Worm (Caenorhabditis elegans) whole organism, L1 larva: ENCODE data around the gene F55A11.8.

Experiments used
- C04F5.9 ChIP-seq: sonication (generic microtip); optimal IDR thresholded peaks from 2 replicates; lab custom pipeline; 2016; ENCODE audit warnings: missing genetic modification characterization, missing compliant biosample characterization
- C34B4.2 ChIP-seq: sonication (generic microtip); optimal IDR thresholded peaks from 2 replicates; lab custom pipeline; 2017; ENCODE audit warnings: mild to moderate bottlenecking, missing genetic modification characterization, missing compliant biosample characterization
- F16B12.6 ChIP-seq: fragments of 150-350 bp; optimal IDR thresholded peaks from 2 replicates; lab custom pipeline; 2014; ENCODE audit warnings: missing biosample characterization, missing genetic modification characterization
- aha-1 ChIP-seq: fragments of 150-350 bp; optimal IDR thresholded peaks from 2 replicates; lab custom pipeline; 2014; ENCODE audit warnings: missing biosample characterization, missing genetic modification characterization
- ceh-63 ChIP-seq: fragments of 200-800 bp; sonication (Bioruptor generic); optimal IDR thresholded peaks from 2 replicates; lab custom pipeline; 2018; ENCODE audit warnings: mild to moderate bottlenecking, missing genetic modification characterization, missing compliant biosample characterization
- ceh-88 ChIP-seq: fragments of 200-800 bp; sonication (Bioruptor generic); IDR thresholded peaks from 2 replicates; pipeline ENCODE4 v1.3.6; 2022; ENCODE audit warnings: missing genetic modification characterization, missing compliant biosample characterization
- ceh-90 ChIP-seq: sonication (generic microtip); optimal IDR thresholded peaks from 2 replicates; lab custom pipeline; 2016; ENCODE audit warnings: missing genetic modification characterization, missing compliant biosample characterization
- ces-1 ChIP-seq: fragments of 150-350 bp; optimal IDR thresholded peaks from 2 replicates; lab custom pipeline; 2014; ENCODE audit warnings: missing biosample characterization, missing genetic modification reagents, missing genetic modification characterization
- efl-1 ChIP-seq, 4 experiments: fragments of 150-350 bp; optimal IDR thresholded peaks in 3 of 4; peaks in 1 of 4; 1 replicate in 1 of 4; 2 replicates in 3 of 4; lab custom pipeline; 2014; ENCODE audit warnings: missing biosample characterization in 2 of 4, missing genetic modification characterization in 2 of 4, missing genetic modification reagents in 2 of 4
- efl-3 ChIP-seq: fragments of 200-800 bp; sonication (Bioruptor generic); optimal IDR thresholded peaks from 2 replicates; lab custom pipeline; 2018; ENCODE audit warnings: mild to moderate bottlenecking, missing genetic modification characterization, missing compliant biosample characterization
- elt-2 ChIP-seq: sonication (generic microtip); optimal IDR thresholded peaks from 2 replicates; lab custom pipeline; 2016; ENCODE audit warnings: missing genetic modification characterization, mild to moderate bottlenecking, inconsistent platforms, missing compliant biosample characterization, missing genetic modification reagents
- ets-5 ChIP-seq: fragments of 200-800 bp; sonication (Bioruptor generic); IDR thresholded peaks from 2 replicates; pipeline ENCODE4 v1.3.6; 2022; ENCODE audit warnings: missing genetic modification characterization, missing compliant biosample characterization
- fkh-8 ChIP-seq: sonication (generic microtip); optimal IDR thresholded peaks from 2 replicates; lab custom pipeline; 2016; ENCODE audit warnings: mild to moderate bottlenecking, missing genetic modification characterization, missing compliant biosample characterization
- grh-1 ChIP-seq: fragments of 200-800 bp; sonication (Bioruptor generic); IDR thresholded peaks from 2 replicates; pipeline ENCODE4 v1.3.6; 2022; ENCODE audit warnings: missing genetic modification reagents, missing genetic modification characterization, missing compliant biosample characterization
- hlh-17 ChIP-seq: fragments of 200-800 bp; sonication (Bioruptor generic); optimal IDR thresholded peaks from 2 replicates; lab custom pipeline; 2018; ENCODE audit warnings: missing genetic modification characterization, mild to moderate bottlenecking, missing compliant biosample characterization, moderate library complexity, borderline replicate concordance
- hlh-4 ChIP-seq: sonication (generic microtip); optimal IDR thresholded peaks from 2 replicates; lab custom pipeline; 2016; ENCODE audit warnings: mild to moderate bottlenecking, missing genetic modification characterization, missing compliant biosample characterization
- hpl-2 ChIP-seq: fragments of 150-350 bp; optimal IDR thresholded peaks from 2 replicates; lab custom pipeline; 2014; ENCODE audit warnings: missing biosample characterization, missing genetic modification reagents, missing genetic modification characterization
- jun-1 ChIP-seq: fragments of 150-350 bp; optimal IDR thresholded peaks from 2 replicates; lab custom pipeline; 2014; ENCODE audit warnings: missing biosample characterization, missing genetic modification reagents, missing genetic modification characterization
- lin-14 ChIP-seq: fragments of 200-800 bp; sonication (Bioruptor generic); optimal IDR thresholded peaks from 2 replicates; lab custom pipeline; 2018; ENCODE audit warnings: mild to moderate bottlenecking, missing genetic modification characterization, moderate library complexity, missing compliant biosample characterization
- lin-35 ChIP-seq, 2 experiments: fragments of 150-350 bp; optimal IDR thresholded peaks; 2 replicates each; lab custom pipeline; 2014; ENCODE audit warnings: missing biosample characterization in 2 of 2, missing genetic modification characterization in 2 of 2, missing genetic modification reagents in 2 of 2
- lsy-2 ChIP-seq, 2 experiments: fragments of 150-350 bp; optimal IDR thresholded peaks; 2 replicates each; lab custom pipeline; 2014; ENCODE audit warnings: missing biosample characterization in 2 of 2, missing genetic modification characterization in 2 of 2
- mdl-1 ChIP-seq, 2 experiments: fragments of 150-350 bp; optimal IDR thresholded peaks; 2 replicates each; lab custom pipeline; 2014 to 2017; ENCODE audit warnings: missing biosample characterization in 2 of 2, missing genetic modification characterization in 2 of 2, inconsistent platforms in 1 of 2
- mef-2 ChIP-seq: fragments of 150-350 bp; optimal IDR thresholded peaks from 2 replicates; lab custom pipeline; 2014; ENCODE audit warnings: missing biosample characterization, missing genetic modification characterization
- mep-1 ChIP-seq: fragments of 150-350 bp; optimal IDR thresholded peaks from 2 replicates; lab custom pipeline; 2014; ENCODE audit warnings: missing biosample characterization, missing genetic modification characterization
- nhr-11 ChIP-seq: fragments of 150-350 bp; optimal IDR thresholded peaks from 2 replicates; lab custom pipeline; 2014; ENCODE audit warnings: missing biosample characterization, missing genetic modification characterization
- nhr-12 ChIP-seq: sonication (generic microtip); optimal IDR thresholded peaks from 2 replicates; lab custom pipeline; 2017; ENCODE audit warnings: missing biosample characterization, missing genetic modification characterization
- nhr-19 ChIP-seq: fragments of 200-800 bp; sonication (Bioruptor generic); conservative IDR thresholded peaks from 2 replicates; pipeline ENCODE4 v1.3.6; 2022; ENCODE audit warnings: missing genetic modification characterization, missing compliant biosample characterization
- nhr-237 ChIP-seq: fragments of 150-350 bp; optimal IDR thresholded peaks from 2 replicates; lab custom pipeline; 2014; ENCODE audit warnings: missing biosample characterization, missing genetic modification characterization
- nhr-28 ChIP-seq: fragments of 150-350 bp; optimal IDR thresholded peaks from 2 replicates; lab custom pipeline; 2014; ENCODE audit warnings: missing biosample characterization, missing genetic modification characterization
- nhr-47 ChIP-seq: sonication (generic microtip); optimal IDR thresholded peaks from 2 replicates; lab custom pipeline; 2016; ENCODE audit warnings: mild to moderate bottlenecking, missing genetic modification characterization, moderate library complexity, missing compliant biosample characterization
- nhr-71 ChIP-seq: sonication (generic microtip); optimal IDR thresholded peaks from 2 replicates; lab custom pipeline; 2016; ENCODE audit warnings: mild to moderate bottlenecking, missing genetic modification characterization, moderate library complexity, missing compliant biosample characterization
- nhr-76 ChIP-seq: sonication (generic microtip); optimal IDR thresholded peaks from 2 replicates; lab custom pipeline; 2017; ENCODE audit warnings: missing biosample characterization, missing genetic modification characterization
- nhr-84 ChIP-seq: sonication (generic microtip); optimal IDR thresholded peaks from 2 replicates; lab custom pipeline; 2017; ENCODE audit warnings: missing biosample characterization, missing genetic modification characterization
- nhr-85 ChIP-seq: sonication (generic microtip); peaks from one replicate; lab custom pipeline; 2016; ENCODE audit warnings: missing genetic modification characterization, inconsistent platforms, missing compliant biosample characterization
- pag-3 ChIP-seq: sonication (generic microtip); optimal IDR thresholded peaks from 2 replicates; lab custom pipeline; 2017; ENCODE audit warnings: missing genetic modification characterization, mild to moderate bottlenecking, missing compliant biosample characterization, antibody characterized with exemption, borderline replicate concordance; ENCODE audit not compliant: insufficient read depth
- snpc-4 ChIP-seq: fragments of 150-350 bp; optimal IDR thresholded peaks from 2 replicates; lab custom pipeline; 2014; ENCODE audit warnings: missing biosample characterization, missing genetic modification characterization
- snu-23 ChIP-seq: sonication (generic microtip); optimal IDR thresholded peaks from 2 replicates; lab custom pipeline; 2016; ENCODE audit warnings: missing genetic modification characterization, missing compliant biosample characterization
- sptf-1 ChIP-seq: fragments of 150-350 bp; optimal IDR thresholded peaks from 2 replicates; lab custom pipeline; 2014; ENCODE audit warnings: missing biosample characterization, missing genetic modification characterization
- tbx-2 ChIP-seq: sonication (generic microtip); optimal IDR thresholded peaks from 2 replicates; lab custom pipeline; 2016; ENCODE audit warnings: missing genetic modification characterization, missing compliant biosample characterization
- unc-62 ChIP-seq: fragments of 150-350 bp; optimal IDR thresholded peaks from 2 replicates; lab custom pipeline; 2014; ENCODE audit warnings: missing biosample characterization, missing genetic modification reagents, missing genetic modification characterization
- unc-86 ChIP-seq: sonication (generic microtip); optimal IDR thresholded peaks from 2 replicates; lab custom pipeline; 2016; ENCODE audit warnings: missing genetic modification characterization, missing compliant biosample characterization
- zag-1 ChIP-seq: fragments of 150-350 bp; optimal IDR thresholded peaks from 2 replicates; lab custom pipeline; 2014; ENCODE audit warnings: missing biosample characterization, missing genetic modification characterization
- ztf-11 ChIP-seq, 2 experiments: sonication (generic microtip); optimal IDR thresholded peaks; 2 replicates each; lab custom pipeline; 2016 to 2017; ENCODE audit warnings: missing genetic modification characterization in 2 of 2, missing biosample characterization in 1 of 2, missing compliant biosample characterization in 1 of 2

The F55A11.8 gene

ce11 chrV:11811921-11812320 lies 23.9 kb downstream of the F55A11.8 start, which contains the start of gene D2023.3:
Gene D2023.3 (minus strand): TSS chrV:11812021.
- TF ChIP-seq pag-3 (tag; lab: Kevin White, UChicago) (no peak), ets-5 (no peak), ceh-88 (GFP tag; lab: Robert Waterston, UW) (no peak), nhr-237 (no peak), nhr-28 (tag; lab: Kevin White, UChicago) (no peak), F16B12.6 (tag; lab: Kevin White, UChicago) (no peak), hpl-2 (GFP tag; lab: Kevin White, UChicago) (no peak), efl-3 (no peak), nhr-47 (tag; lab: Kevin White, UChicago) (no peak), unc-86 (peak; percentile 22), ces-1 (GFP tag; lab: Kevin White, UChicago) (no peak), nhr-71 (tag; lab: Kevin White, UChicago) (no peak), nhr-76 (tag; lab: Kevin White, UChicago) (no peak), lin-14 (GFP tag; lab: Kevin White, UChicago) (peak; percentile 41), nhr-11 (tag; lab: Kevin White, UChicago) (no peak)

ce11 chrV:11815566-11815965 lies 27.6 kb downstream of the F55A11.8 start:
- no peak for TF ChIP-seq elt-2 (tag; lab: Kevin White, UChicago)
- no peak for TF ChIP-seq ces-1 (GFP tag; lab: Kevin White, UChicago)
- no peak for TF ChIP-seq unc-62 (GFP tag; lab: Kevin White, UChicago)
- TF ChIP-seq nhr-47 (tag; lab: Kevin White, UChicago): no peak
- no peak for TF ChIP-seq hlh-4 (tag; lab: Kevin White, UChicago)
- TF ChIP-seq aha-1 (tag; lab: Kevin White, UChicago): no peak
- TF ChIP-seq mef-2 (tag; lab: Kevin White, UChicago): no peak
- TF ChIP-seq mep-1: no peak
- TF ChIP-seq jun-1 (tag; lab: Kevin White, UChicago): no peak
- no peak for TF ChIP-seq C04F5.9
- no peak for TF ChIP-seq lsy-2 (tag; optimal IDR thresholded peaks at IDR 0.05; lab: Kevin White, UChicago)
- no peak for TF ChIP-seq nhr-84 (tag; lab: Kevin White, UChicago)
- no peak for TF ChIP-seq sptf-1 (tag; lab: Kevin White, UChicago)
- TF ChIP-seq C34B4.2 (tag; lab: Kevin White, UChicago): no peak
- no peak for TF ChIP-seq fkh-8 (tag; lab: Kevin White, UChicago)
- no peak for TF ChIP-seq pag-3 (tag; lab: Kevin White, UChicago)
- TF ChIP-seq tbx-2: no peak
- TF ChIP-seq lin-35 (GFP tag; optimal IDR thresholded peaks at IDR 0.05; lab: Kevin White, UChicago): no peak
- no peak for TF ChIP-seq zag-1 (tag; lab: Kevin White, UChicago)
- no peak for TF ChIP-seq nhr-12 (tag; lab: Kevin White, UChicago)

ce11 chrV:11817263-11817726 lies 29.3 kb downstream of the F55A11.8 start:
- TF ChIP-seq ceh-63 (GFP tag; lab: Kevin White, UChicago) (no peak), lin-35 (GFP tag; optimal IDR thresholded peaks at IDR 0.05; lab: Kevin White, UChicago) (no peak), ceh-90 (tag; lab: Kevin White, UChicago) (no peak), aha-1 (tag; lab: Kevin White, UChicago) (no peak), lsy-2 (tag; optimal IDR thresholded peaks at IDR 0.05; lab: Kevin White, UChicago) (peak in 1 of 2 experiments; percentile 4), snu-23 (GFP tag; lab: Kevin White, UChicago) (no peak), mef-2 (tag; lab: Kevin White, UChicago) (no peak), efl-1 (optimal IDR thresholded peaks at IDR 0.05; lab: Kevin White, UChicago) (no peak), efl-1 (GFP tag; optimal IDR thresholded peaks at IDR 0.05 in 1 of 2; lab: Kevin White, UChicago) (peak in 1 of 2 experiments; percentile 79), elt-2 (tag; lab: Kevin White, UChicago) (no peak), hlh-17 (GFP tag; lab: Kevin White, UChicago) (no peak), snpc-4 (tag; lab: Kevin White, UChicago) (no peak), ztf-11 (tag; optimal IDR thresholded peaks at IDR 0.05; lab: Kevin White, UChicago) (no peak), grh-1 (GFP tag; lab: Robert Waterston, UW) (no peak), nhr-71 (tag; lab: Kevin White, UChicago) (peak; percentile 19), nhr-19 (GFP tag; lab: Robert Waterston, UW) (peak; percentile 44), mdl-1 (tag; optimal IDR thresholded peaks at IDR 0.05; lab: Kevin White, UChicago) (no peak), unc-62 (GFP tag; lab: Kevin White, UChicago) (no peak), ceh-88 (GFP tag; lab: Robert Waterston, UW) (peak; percentile 46; the same call in 1 of the 2 replicates), nhr-85 (tag; lab: Kevin White, UChicago) (no peak), nhr-47 (tag; lab: Kevin White, UChicago) (peak; percentile 2)
